Worm (Caenorhabditis elegans) whole organism, L4/young adult: ENCODE data around the gene E04D5.4.

ENCODE experiments used
- W03F9.2 ChIP-seq: fragments of 150-350 bp; optimal IDR thresholded peaks from 2 replicates; lab custom pipeline; 2014; ENCODE audit warnings: missing biosample characterization, missing genetic modification characterization
- dao-5 ChIP-seq: sonication (generic microtip); optimal IDR thresholded peaks from 2 replicates; lab custom pipeline; 2016; ENCODE audit warnings: missing genotype, missing genetic modification characterization, moderate library complexity, missing compliant biosample characterization
- him-1 ChIP-seq: sonication (generic microtip); optimal IDR thresholded peaks from 2 replicates; lab custom pipeline; 2016; ENCODE audit warnings: missing genotype, missing genetic modification reagents, missing genetic modification characterization, missing compliant biosample characterization

The E04D5.4 gene

ce11 chrII:10444971-10445707 is 5.1 kb downstream of the E04D5.4 start:
- no peak for TF ChIP-seq him-1
- TF ChIP-seq dao-5 (tag; lab: Kevin White, UChicago) = no peak
- TF ChIP-seq W03F9.2 (tag; lab: Kevin White, UChicago) = no peak

- TF ChIP-seq him-1 = no peak
- TF ChIP-seq dao-5 (tag; lab: Kevin White, UChicago) = no peak
- no peak for TF ChIP-seq W03F9.2 (tag; lab: Kevin White, UChicago)
Observed at ce11 chrII:10445738-10446137, 5.7 kb downstream of the E04D5.4 start.

ce11 chrII:10446300-10446699 is 6.2 kb downstream of the E04D5.4 start:
- TF ChIP-seq dao-5 (tag; lab: Kevin White, UChicago) (no peak), W03F9.2 (tag; lab: Kevin White, UChicago) (peak; percentile 13)

- TF ChIP-seq him-1 (no peak), W03F9.2 (tag; lab: Kevin White, UChicago) (no peak)
Observed at ce11 chrII:10446814-10447213, 6.7 kb downstream of the E04D5.4 start.

- TF ChIP-seq W03F9.2 (tag; lab: Kevin White, UChicago) = no peak
- no peak for TF ChIP-seq him-1
- no peak for TF ChIP-seq dao-5 (tag; lab: Kevin White, UChicago)
Observed at ce11 chrII:10447348-10448316, 7.6 kb downstream of the E04D5.4 start, which contains the start of gene ZK673.2. TSS of gene ZK673.2 (plus strand) at chrII:10448266.

- TF ChIP-seq W03F9.2 (tag; lab: Kevin White, UChicago) (no peak), dao-5 (tag; lab: Kevin White, UChicago) (no peak)
Observed at ce11 chrII:10449707-10450106, 9.6 kb downstream of the E04D5.4 start, which contains the start of gene lin-56. TSS of gene lin-56 (plus strand) at chrII:10450007.

ce11 chrII:10450335-10450734 is 10.3 kb downstream of the E04D5.4 start:
- TF ChIP-seq him-1 (no peak), W03F9.2 (tag; lab: Kevin White, UChicago) (no peak), dao-5 (tag; lab: Kevin White, UChicago) (no peak)

ce11 chrII:10452620-10453019 is 12.5 kb downstream of the E04D5.4 start, which contains the start of gene ZK673.4:
TSS of gene ZK673.4 (plus strand) at chrII:10452920.
- TF ChIP-seq him-1 = no peak
- TF ChIP-seq W03F9.2 (tag; lab: Kevin White, UChicago) = no peak
- no peak for TF ChIP-seq dao-5 (tag; lab: Kevin White, UChicago)

ce11 chrII:10456979-10457378 is 16.9 kb downstream of the E04D5.4 start, which contains the start of gene ZK673.11:
TSS of gene ZK673.11 (plus strand) at chrII:10457279.
- no peak for TF ChIP-seq him-1
- no peak for TF ChIP-seq W03F9.2 (tag; lab: Kevin White, UChicago)
- no peak for TF ChIP-seq dao-5 (tag; lab: Kevin White, UChicago)

- TF ChIP-seq dao-5 (tag; lab: Kevin White, UChicago) = no peak
- no peak for TF ChIP-seq him-1
- TF ChIP-seq W03F9.2 (tag; lab: Kevin White, UChicago) = no peak
Observed at ce11 chrII:10461207-10461606, 21.1 kb downstream of the E04D5.4 start, which contains the start of gene ZK673.5. TSS of gene ZK673.5 (plus strand) at chrII:10461507.

- TF ChIP-seq him-1 (no peak), dao-5 (tag; lab: Kevin White, UChicago) (no peak), W03F9.2 (tag; lab: Kevin White, UChicago) (no peak)
Observed at ce11 chrII:10464230-10464920, 24.3 kb downstream of the E04D5.4 start, which contains the start of the genes ZK673.6 and sdz-37. TSS of gene ZK673.6 (minus strand) at chrII:10464330. TSS of gene sdz-37 (plus strand) at chrII:10464870.

ce11 chrII:10466552-10466951 is 26.5 kb downstream of the E04D5.4 start, which contains the start of gene tnc-2:
TSS of gene tnc-2 (plus strand) at chrII:10466852.
- TF ChIP-seq dao-5 (tag; lab: Kevin White, UChicago) (no peak), W03F9.2 (tag; lab: Kevin White, UChicago) (no peak), him-1 (no peak)

ce11 chrII:10470159-10470558 is 30.1 kb downstream of the E04D5.4 start, which contains the start of gene clec-143:
TSS of gene clec-143 (minus strand) at chrII:10470297.
- TF ChIP-seq W03F9.2 (tag; lab: Kevin White, UChicago) = no peak
- no peak for TF ChIP-seq him-1
